Worm (Caenorhabditis elegans) whole organism, young adult: ENCODE measurements around the gene pgp-3.

Experiments used
- B0261.1 ChIP-seq: sonication (generic microtip); optimal IDR thresholded peaks from 2 replicates; lab custom pipeline; 2016; ENCODE audit warnings: mild to moderate bottlenecking, missing genetic modification characterization, moderate library complexity, missing compliant biosample characterization
- C06A6.2 ChIP-seq: fragments of 200-800 bp; sonication (Bioruptor generic); conservative IDR thresholded peaks from 2 replicates; pipeline ENCODE4 v1.3.6; 2022; ENCODE audit warnings: missing genetic modification characterization, missing compliant biosample characterization
- F23B12.7 ChIP-seq: sonication (generic microtip); optimal IDR thresholded peaks from 2 replicates; lab custom pipeline; 2017; ENCODE audit warnings: missing genetic modification characterization, mild to moderate bottlenecking, missing compliant biosample characterization, antibody characterized with exemption, moderate library complexity; ENCODE audit not compliant: insufficient read depth
- F39B2.1 ChIP-seq: fragments of 200-800 bp; sonication (Bioruptor generic); IDR thresholded peaks from 2 replicates; pipeline ENCODE4 v1.3.6; 2022; ENCODE audit warnings: missing genetic modification reagents, missing genetic modification characterization, missing compliant biosample characterization
- F52B5.7 ChIP-seq: sonication (generic microtip); optimal IDR thresholded peaks from 2 replicates; lab custom pipeline; 2016; ENCODE audit warnings: mild to moderate bottlenecking, missing genetic modification characterization, missing compliant biosample characterization
- K12H6.12 ChIP-seq: fragments of 200-800 bp; sonication (Bioruptor generic); optimal IDR thresholded peaks from 2 replicates; lab custom pipeline; 2018; ENCODE audit warnings: mild to moderate bottlenecking, missing genetic modification characterization, missing compliant biosample characterization
- T07F8.4 ChIP-seq: sonication (generic microtip); optimal IDR thresholded peaks from 2 replicates; lab custom pipeline; 2016; ENCODE audit warnings: mild to moderate bottlenecking, missing genetic modification characterization, moderate library complexity, missing compliant biosample characterization
- Y79H2A.3 ChIP-seq: fragments of 200-800 bp; sonication (Bioruptor generic); conservative IDR thresholded peaks from 2 replicates; pipeline ENCODE4 v1.3.6; 2022; ENCODE audit warnings: missing genetic modification reagents, missing genetic modification characterization, missing compliant biosample characterization
- akir-1 ChIP-seq: fragments of 200-800 bp; sonication (Bioruptor generic); optimal IDR thresholded peaks from 2 replicates; lab custom pipeline; 2018; ENCODE audit warnings: mild to moderate bottlenecking, missing genetic modification characterization, moderate library complexity, missing compliant biosample characterization
- ama-1 ChIP-seq, 3 experiments: fragments of 150-350 bp in 1 of 3; sonication (generic microtip) in 2 of 3; optimal IDR thresholded peaks; 2 replicates each; lab custom pipeline; 2014 to 2018; ENCODE audit warnings: missing biosample characterization in 2 of 3, missing genetic modification characterization in 2 of 3, missing genetic modification reagents in 2 of 3
- athp-1 ChIP-seq: sonication (generic microtip); optimal IDR thresholded peaks from 2 replicates; lab custom pipeline; 2017; ENCODE audit warnings: mild to moderate bottlenecking, missing genetic modification characterization, missing compliant biosample characterization
- attf-3 ChIP-seq: fragments of 200-800 bp; sonication (Bioruptor generic); conservative IDR thresholded peaks from 2 replicates; pipeline ENCODE4 v1.3.6; 2022; ENCODE audit warnings: missing genetic modification reagents, missing genetic modification characterization, missing compliant biosample characterization
- ccch-3 ChIP-seq: fragments of 200-800 bp; sonication (Bioruptor generic); optimal IDR thresholded peaks from 2 replicates; lab custom pipeline; 2018; ENCODE audit warnings: mild to moderate bottlenecking, missing genetic modification characterization, missing compliant biosample characterization
- ceh-27 ChIP-seq: fragments of 200-800 bp; sonication (Bioruptor generic); optimal IDR thresholded peaks from 2 replicates; lab custom pipeline; 2018; ENCODE audit warnings: mild to moderate bottlenecking, missing genetic modification characterization, moderate library complexity, missing compliant biosample characterization
- efl-1 ChIP-seq: fragments of 150-350 bp; optimal IDR thresholded peaks from 2 replicates; lab custom pipeline; 2014; ENCODE audit warnings: missing biosample characterization, missing genetic modification reagents, missing genetic modification characterization
- egl-18 ChIP-seq: fragments of 200-800 bp; sonication (Bioruptor generic); IDR thresholded peaks from 2 replicates; pipeline ENCODE4 v1.3.6; 2022; ENCODE audit warnings: missing genetic modification reagents, missing genetic modification characterization, missing compliant biosample characterization
- egl-44 ChIP-seq: fragments of 200-800 bp; sonication (Bioruptor generic); IDR thresholded peaks from 2 replicates; pipeline ENCODE4 v1.3.6; 2022; ENCODE audit warnings: missing genetic modification reagents, missing genetic modification characterization, missing compliant biosample characterization
- hlh-26 ChIP-seq: fragments of 200-800 bp; sonication (Bioruptor generic); conservative IDR thresholded peaks from 2 replicates; pipeline ENCODE4 v1.3.6; 2022; ENCODE audit warnings: missing genetic modification reagents, missing genetic modification characterization, missing compliant biosample characterization
- hrde-1 ChIP-seq: sonication (generic microtip); optimal IDR thresholded peaks from 2 replicates; lab custom pipeline; 2016; ENCODE audit warnings: missing genetic modification characterization, mild to moderate bottlenecking, missing compliant biosample characterization, moderate library complexity, missing genotype, missing genetic modification reagents, borderline replicate concordance
- hsf-1 ChIP-seq: fragments of 200-800 bp; sonication (Bioruptor generic); IDR thresholded peaks from 2 replicates; pipeline ENCODE4 v1.3.6; 2022; ENCODE audit warnings: missing genetic modification reagents, missing genetic modification characterization, missing compliant biosample characterization
- let-607 ChIP-seq, 2 experiments: fragments of 200-800 bp in 1 of 2; sonication (Bioruptor generic) in 1 of 2; sonication (generic microtip) in 1 of 2; optimal IDR thresholded peaks; 2 replicates each; lab custom pipeline; 2016 to 2018; ENCODE audit warnings: mild to moderate bottlenecking in 2 of 2, missing compliant biosample characterization in 2 of 2, missing genetic modification characterization in 2 of 2, moderate library complexity in 2 of 2, missing genotype in 1 of 2
- lir-1 ChIP-seq: fragments of 200-800 bp; sonication (Bioruptor generic); conservative IDR thresholded peaks from 2 replicates; pipeline ENCODE4 v1.3.6; 2022; ENCODE audit warnings: missing genetic modification reagents, missing genetic modification characterization, missing compliant biosample characterization
- lsy-27 ChIP-seq: sonication (generic microtip); optimal IDR thresholded peaks from 2 replicates; lab custom pipeline; 2017; ENCODE audit warnings: missing genetic modification characterization, mild to moderate bottlenecking, missing compliant biosample characterization, antibody characterized with exemption, missing genotype, borderline replicate concordance; ENCODE audit not compliant: insufficient read depth
- madf-6 ChIP-seq: fragments of 200-800 bp; sonication (Bioruptor generic); IDR thresholded peaks from 2 replicates; pipeline ENCODE4 v1.3.6; 2022; ENCODE audit warnings: missing genetic modification reagents, missing genetic modification characterization, missing compliant biosample characterization
- madf-8 ChIP-seq: fragments of 200-800 bp; sonication (Bioruptor generic); conservative IDR thresholded peaks from 2 replicates; pipeline ENCODE4 v1.3.6; 2022; ENCODE audit warnings: missing genetic modification reagents, missing genetic modification characterization, missing compliant biosample characterization
- nfyb-1 ChIP-seq: fragments of 200-800 bp; sonication (Bioruptor generic); IDR thresholded peaks from 2 replicates; pipeline ENCODE4 v1.3.6; 2022; ENCODE audit warnings: missing genetic modification reagents, missing genetic modification characterization, missing compliant biosample characterization
- nhr-120 ChIP-seq: fragments of 200-800 bp; sonication (Bioruptor generic); IDR thresholded peaks from 2 replicates; pipeline ENCODE4 v1.3.6; 2022; ENCODE audit warnings: missing genetic modification characterization, missing compliant biosample characterization
- nhr-80 ChIP-seq: sonication (generic microtip); optimal IDR thresholded peaks from 2 replicates; lab custom pipeline; 2016; ENCODE audit warnings: missing genetic modification characterization, missing compliant biosample characterization
- snpc-1.3 ChIP-seq: sonication (generic microtip); optimal IDR thresholded peaks from 2 replicates; lab custom pipeline; 2017; ENCODE audit warnings: missing genetic modification characterization, mild to moderate bottlenecking, missing compliant biosample characterization, antibody characterized with exemption, moderate library complexity, missing genotype, missing genetic modification reagents; ENCODE audit not compliant: insufficient read depth
- tbp1 ChIP-seq: fragments of 200-800 bp; sonication (Bioruptor generic); optimal IDR thresholded peaks from 2 replicates; lab custom pipeline; 2018; ENCODE audit warnings: mild to moderate bottlenecking, missing genetic modification characterization, missing compliant biosample characterization
- unc-130 ChIP-seq: sonication (generic microtip); optimal IDR thresholded peaks from 2 replicates; lab custom pipeline; 2016; ENCODE audit warnings: missing genetic modification reagents, missing genetic modification characterization, missing compliant biosample characterization
- ztf-18 ChIP-seq: sonication (generic microtip); optimal IDR thresholded peaks from 2 replicates; lab custom pipeline; 2016; ENCODE audit warnings: missing genotype, mild to moderate bottlenecking, missing genetic modification characterization, missing compliant biosample characterization
- ztf-28 ChIP-seq: fragments of 200-800 bp; sonication (Bioruptor generic); IDR thresholded peaks from 2 replicates; pipeline ENCODE4 v1.3.6; 2022; ENCODE audit warnings: missing genetic modification reagents, missing genetic modification characterization, missing compliant biosample characterization
- ztf-6 ChIP-seq: fragments of 200-800 bp; sonication (Bioruptor generic); IDR thresholded peaks from 2 replicates; pipeline ENCODE4 v1.3.6; 2022; ENCODE audit warnings: missing genetic modification reagents, missing genetic modification characterization, missing compliant biosample characterization

Gene pgp-3

DNA sequence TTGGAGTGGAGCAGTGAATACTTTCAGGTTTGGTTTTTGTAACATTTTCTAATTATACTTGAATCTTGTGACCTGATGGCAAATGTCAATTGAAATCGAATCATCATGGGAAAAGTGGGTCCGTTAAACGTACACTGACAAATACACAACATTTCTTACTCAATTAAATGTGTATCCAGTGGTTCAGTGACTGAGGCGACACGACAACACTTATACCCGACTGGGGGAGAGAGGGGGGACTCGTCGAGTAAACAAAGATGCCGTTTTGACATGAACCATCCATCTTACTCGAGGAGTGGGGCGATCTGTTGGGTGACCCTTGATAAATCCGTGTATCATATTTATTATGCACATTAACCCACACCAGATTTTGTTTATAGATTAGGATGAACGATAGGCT is 16.9 kb downstream of the pgp-3 start:
- TF ChIP-seq K12H6.12 (tag; lab: Kevin White, UChicago) (no peak), egl-18 (GFP tag; lab: Robert Waterston, UW) (no peak), F39B2.1 (GFP tag; lab: Robert Waterston, UW) (no peak), ceh-27 (GFP tag; lab: Kevin White, UChicago) (no peak), akir-1 (GFP tag; lab: Kevin White, UChicago) (no peak), lir-1 (GFP tag; lab: Robert Waterston, UW) (no peak), nfyb-1 (no peak), C06A6.2 (GFP tag; lab: Robert Waterston, UW) (no peak), lsy-27 (tag; lab: Kevin White, UChicago) (no peak), madf-8 (no peak), madf-6 (no peak), egl-44 (GFP tag; lab: Robert Waterston, UW) (no peak), ama-1 (optimal IDR thresholded peaks at IDR 0.05; lab: Kevin White, UChicago) (no peak), ama-1 (GFP tag; optimal IDR thresholded peaks at IDR 0.05; lab: Kevin White, UChicago) (no peak)
- TF ChIP-seq, all 124 proteins: peak for 0

DNA sequence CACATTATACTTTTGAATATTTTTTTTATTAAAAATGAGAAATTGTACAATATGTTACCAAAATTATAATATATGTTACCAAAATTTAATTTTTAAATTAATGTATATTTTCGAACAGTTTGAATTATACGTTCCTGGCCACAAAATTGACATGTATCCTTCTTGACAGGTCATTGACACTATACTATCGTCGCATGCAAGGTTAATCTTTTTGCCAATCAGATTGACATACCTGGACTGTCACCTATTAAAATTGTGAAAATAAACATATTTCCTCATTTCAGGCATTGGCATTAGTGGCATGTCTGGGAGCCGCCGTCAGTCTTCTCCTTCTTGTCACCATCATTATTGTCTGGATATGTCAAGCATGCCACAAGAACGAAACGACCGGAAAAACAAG is 18.1 kb downstream of the pgp-3 start:
- peak; percentile 55 for TF ChIP-seq nhr-80 (tag; lab: Kevin White, UChicago)
- no peak for TF ChIP-seq nhr-120 (GFP tag; lab: Robert Waterston, UW)
- TF ChIP-seq let-607 (tag; optimal IDR thresholded peaks at IDR 0.05; lab: Kevin White, UChicago), result peak in 1 of 2 experiments; percentile 39

DNA sequence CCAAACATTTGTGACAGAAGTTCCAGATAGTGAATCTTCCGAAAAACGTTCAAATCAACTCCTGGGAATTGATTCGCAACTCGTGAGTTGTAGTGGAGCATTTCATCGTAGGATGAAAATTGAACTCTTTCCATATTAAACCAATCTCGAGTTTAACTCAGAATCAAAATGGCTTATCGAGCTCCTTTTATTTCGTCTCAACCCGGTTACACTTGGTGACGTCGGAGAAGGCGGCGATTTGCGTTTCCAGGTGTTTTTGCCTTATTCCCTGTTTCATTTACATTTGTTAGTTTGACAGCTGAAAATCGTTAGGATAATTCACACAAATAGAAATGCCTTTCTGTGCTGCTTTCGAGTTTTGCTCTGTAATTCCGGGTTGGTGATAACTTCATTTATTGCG is 23.6 kb downstream of the pgp-3 start, which contains the start of gene F42E11.3:
Gene F42E11.3 (minus strand): TSS at position 101 of the 400 bp plus-strand sequence.
- no peak for TF ChIP-seq B0261.1 (tag; lab: Kevin White, UChicago)
- no peak for TF ChIP-seq efl-1 (GFP tag; lab: Kevin White, UChicago)
- no peak for TF ChIP-seq F52B5.7 (tag; lab: Kevin White, UChicago)
- TF ChIP-seq tbp1 (GFP tag; lab: Kevin White, UChicago), result no peak
- TF ChIP-seq ztf-6 (GFP tag; lab: Robert Waterston, UW), result no peak
- no peak for TF ChIP-seq akir-1 (GFP tag; lab: Kevin White, UChicago)
- no peak for TF ChIP-seq ztf-18 (tag; lab: Kevin White, UChicago)
- TF ChIP-seq hrde-1 (tag; lab: Kevin White, UChicago), result no peak
- no peak for TF ChIP-seq ccch-3 (GFP tag; lab: Kevin White, UChicago)
- no peak for TF ChIP-seq ztf-28 (GFP tag; lab: Robert Waterston, UW)
- TF ChIP-seq unc-130, result no peak
- TF ChIP-seq T07F8.4, result no peak
- no peak for TF ChIP-seq Y79H2A.3 (GFP tag; lab: Robert Waterston, UW)
- no peak for TF ChIP-seq athp-1 (tag; lab: Kevin White, UChicago)
- no peak for TF ChIP-seq hsf-1 (GFP tag; lab: Robert Waterston, UW)
- TF ChIP-seq attf-3 (GFP tag; lab: Robert Waterston, UW), result no peak
- no peak for TF ChIP-seq F23B12.7 (tag; lab: Kevin White, UChicago)
- TF ChIP-seq snpc-1.3 (tag; lab: Kevin White, UChicago), result no peak
- TF ChIP-seq hlh-26 (GFP tag; lab: Robert Waterston, UW), result no peak
- TF ChIP-seq, all 124 proteins: peak for 0
